Worm (Caenorhabditis elegans) whole organism, early embryonic: ENCODE measurements around the gene kel-10.

ENCODE experiments used
- B0310.2 ChIP-seq: sonication (generic microtip); optimal IDR thresholded peaks from 2 replicates; lab custom pipeline; 2016; ENCODE audit warnings: mild to moderate bottlenecking, missing genetic modification characterization, missing compliant biosample characterization
- F13C5.2 ChIP-seq: sonication (generic microtip); optimal IDR thresholded peaks from 2 replicates; lab custom pipeline; 2017; ENCODE audit warnings: mild to moderate bottlenecking, missing genetic modification characterization, inconsistent platforms, missing compliant biosample characterization
- aly-1 ChIP-seq: sonication (generic microtip); optimal IDR thresholded peaks from 2 replicates; lab custom pipeline; 2016; ENCODE audit warnings: missing genetic modification characterization, missing compliant biosample characterization
- ama-1 ChIP-seq: fragments of 150-350 bp; optimal IDR thresholded peaks from 2 replicates; lab custom pipeline; 2014
- ceh-13 ChIP-seq: fragments of 200-800 bp; sonication (Bioruptor generic); optimal IDR thresholded peaks from 2 replicates; lab custom pipeline; 2018; ENCODE audit warnings: mild to moderate bottlenecking, missing genetic modification characterization, missing compliant biosample characterization
- ceh-36 ChIP-seq: sonication (generic microtip); optimal IDR thresholded peaks from 2 replicates; lab custom pipeline; 2016; ENCODE audit warnings: missing genetic modification characterization, inconsistent platforms, missing compliant biosample characterization
- ets-7 ChIP-seq: sonication (generic microtip); optimal IDR thresholded peaks from 2 replicates; lab custom pipeline; 2016; ENCODE audit warnings: missing genotype, missing genetic modification characterization, missing compliant biosample characterization
- flt-1 ChIP-seq: fragments of 200-800 bp; sonication (Bioruptor generic); IDR thresholded peaks from 2 replicates; pipeline ENCODE4 v1.3.6; 2022; ENCODE audit warnings: missing genetic modification characterization, missing compliant biosample characterization
- hmbx-1 ChIP-seq: sonication (generic microtip); optimal IDR thresholded peaks from 2 replicates; lab custom pipeline; 2016; ENCODE audit warnings: mild to moderate bottlenecking, missing genetic modification characterization, missing compliant biosample characterization
- hmg-4 ChIP-seq: fragments of 200-800 bp; sonication (Bioruptor generic); optimal IDR thresholded peaks from 2 replicates; lab custom pipeline; 2018; ENCODE audit warnings: mild to moderate bottlenecking, missing genetic modification characterization, missing compliant biosample characterization
- hnd-1 ChIP-seq: sonication (generic microtip); optimal IDR thresholded peaks from 2 replicates; lab custom pipeline; 2016; ENCODE audit warnings: missing genetic modification characterization, missing compliant biosample characterization
- pes-1 ChIP-seq: fragments of 200-800 bp; sonication (Bioruptor generic); IDR thresholded peaks from 2 replicates; pipeline ENCODE4 v1.3.6; 2022; ENCODE audit warnings: missing genetic modification reagents, missing genetic modification characterization, missing compliant biosample characterization
- scrt-1 ChIP-seq: fragments of 200-800 bp; sonication (Bioruptor generic); IDR thresholded peaks from 2 replicates; pipeline ENCODE4 v1.3.6; 2022; ENCODE audit warnings: missing genetic modification characterization, missing compliant biosample characterization
- sea-1 ChIP-seq: fragments of 200-800 bp; sonication (Bioruptor generic); conservative IDR thresholded peaks from 2 replicates; pipeline ENCODE4 v1.3.6; 2022; ENCODE audit warnings: missing genetic modification characterization, missing compliant biosample characterization
- tbx-11 ChIP-seq: fragments of 200-800 bp; sonication (Bioruptor generic); IDR thresholded peaks from 2 replicates; pipeline ENCODE4 v1.3.6; 2022; ENCODE audit warnings: missing genetic modification characterization, missing compliant biosample characterization
- tbx-37 ChIP-seq: fragments of 200-800 bp; sonication (Bioruptor generic); conservative IDR thresholded peaks from 2 replicates; pipeline ENCODE4 v1.3.6; 2022; ENCODE audit warnings: missing genetic modification reagents, missing genetic modification characterization, missing compliant biosample characterization
- tra-4 ChIP-seq: sonication (generic microtip); optimal IDR thresholded peaks from 2 replicates; lab custom pipeline; 2017; ENCODE audit warnings: missing genetic modification characterization, missing compliant biosample characterization

The kel-10 gene

ce11 chrIII:10093093-10093492 lies 8.2 kb downstream of the kel-10 start:
- TF ChIP-seq ets-7 (tag; lab: Kevin White, UChicago) = no peak
- TF ChIP-seq flt-1 (GFP tag; lab: Robert Waterston, UW) = no peak
- TF ChIP-seq hmbx-1 (tag; lab: Kevin White, UChicago) = no peak
- no peak for TF ChIP-seq B0310.2 (tag; lab: Kevin White, UChicago)
- TF ChIP-seq hmg-4 = no peak
- no peak for TF ChIP-seq aly-1 (tag; lab: Kevin White, UChicago)
- no peak for TF ChIP-seq tra-4 (tag; lab: Kevin White, UChicago)
- TF ChIP-seq tbx-11 (GFP tag; lab: Robert Waterston, UW) = no peak
- TF ChIP-seq pes-1 = no peak
- TF ChIP-seq ceh-13 (GFP tag; lab: Kevin White, UChicago) = no peak
- no peak for TF ChIP-seq tbx-37 (GFP tag; lab: Robert Waterston, UW)
- TF ChIP-seq scrt-1 (GFP tag; lab: Robert Waterston, UW) = no peak
- TF ChIP-seq ceh-36 (tag; lab: Kevin White, UChicago) = no peak
- no peak for TF ChIP-seq sea-1 (GFP tag; lab: Robert Waterston, UW)
- TF ChIP-seq ama-1 (lab: Kevin White, UChicago) = no peak
- TF ChIP-seq F13C5.2 (tag; lab: Kevin White, UChicago) = no peak
- TF ChIP-seq hnd-1 = no peak

ce11 chrIII:10090685-10091084 lies 10.6 kb downstream of the kel-10 start, which contains the start of gene gtf-2H2C:
gtf-2H2C (minus strand) TSS chrIII:10090785.
- no peak for TF ChIP-seq scrt-1 (GFP tag; lab: Robert Waterston, UW)

ce11 chrIII:10088508-10088981 lies 12.7 kb downstream of the kel-10 start, which contains the start of gene hal-2:
hal-2 (minus strand) TSS chrIII:10088931.
- TF ChIP-seq aly-1 (tag; lab: Kevin White, UChicago) (no peak), tbx-11 (GFP tag; lab: Robert Waterston, UW) (no peak), hmg-4 (no peak), hnd-1 (no peak), ama-1 (lab: Kevin White, UChicago) (no peak), scrt-1 (GFP tag; lab: Robert Waterston, UW) (no peak), ceh-36 (tag; lab: Kevin White, UChicago) (no peak), hmbx-1 (tag; lab: Kevin White, UChicago) (no peak), flt-1 (GFP tag; lab: Robert Waterston, UW) (no peak), B0310.2 (tag; lab: Kevin White, UChicago) (no peak), ets-7 (tag; lab: Kevin White, UChicago) (no peak), F13C5.2 (tag; lab: Kevin White, UChicago) (no peak), ceh-13 (GFP tag; lab: Kevin White, UChicago) (no peak), pes-1 (no peak), tra-4 (tag; lab: Kevin White, UChicago) (no peak), sea-1 (GFP tag; lab: Robert Waterston, UW) (no peak), tbx-37 (GFP tag; lab: Robert Waterston, UW) (no peak)

ce11 chrIII:10085983-10086382 lies 15.3 kb downstream of the kel-10 start, which contains the start of gene T16H12.2:
T16H12.2 (plus strand) TSS chrIII:10086283.
- TF ChIP-seq pes-1 = no peak
- TF ChIP-seq tbx-37 (GFP tag; lab: Robert Waterston, UW) = no peak
- no peak for TF ChIP-seq ets-7 (tag; lab: Kevin White, UChicago)
- TF ChIP-seq hnd-1 = no peak
- no peak for TF ChIP-seq tra-4 (tag; lab: Kevin White, UChicago)
- TF ChIP-seq F13C5.2 (tag; lab: Kevin White, UChicago) = no peak
- TF ChIP-seq ceh-36 (tag; lab: Kevin White, UChicago) = no peak
- no peak for TF ChIP-seq ama-1 (lab: Kevin White, UChicago)
- no peak for TF ChIP-seq tbx-11 (GFP tag; lab: Robert Waterston, UW)
- no peak for TF ChIP-seq hmg-4
- no peak for TF ChIP-seq sea-1 (GFP tag; lab: Robert Waterston, UW)
- TF ChIP-seq B0310.2 (tag; lab: Kevin White, UChicago) = no peak
- TF ChIP-seq ceh-13 (GFP tag; lab: Kevin White, UChicago) = no peak
- TF ChIP-seq hmbx-1 (tag; lab: Kevin White, UChicago) = no peak
- TF ChIP-seq aly-1 (tag; lab: Kevin White, UChicago) = no peak

ce11 chrIII:10085574-10085973 lies 15.7 kb downstream of the kel-10 start:
- no peak for TF ChIP-seq B0310.2 (tag; lab: Kevin White, UChicago)
- no peak for TF ChIP-seq hmg-4
- TF ChIP-seq ceh-13 (GFP tag; lab: Kevin White, UChicago) = no peak
- no peak for TF ChIP-seq pes-1
- TF ChIP-seq ama-1 (lab: Kevin White, UChicago) = no peak
- TF ChIP-seq F13C5.2 (tag; lab: Kevin White, UChicago) = no peak
- no peak for TF ChIP-seq sea-1 (GFP tag; lab: Robert Waterston, UW)
- TF ChIP-seq tbx-37 (GFP tag; lab: Robert Waterston, UW) = no peak
- TF ChIP-seq tra-4 (tag; lab: Kevin White, UChicago) = no peak
- TF ChIP-seq flt-1 (GFP tag; lab: Robert Waterston, UW) = no peak
- TF ChIP-seq hmbx-1 (tag; lab: Kevin White, UChicago) = no peak
- no peak for TF ChIP-seq scrt-1 (GFP tag; lab: Robert Waterston, UW)

ce11 chrIII:10085103-10085502 lies 16.1 kb downstream of the kel-10 start, which contains the start of gene T16H12.13:
T16H12.13 (plus strand) TSS chrIII:10085403.
- TF ChIP-seq ceh-13 (GFP tag; lab: Kevin White, UChicago) (no peak), tbx-37 (GFP tag; lab: Robert Waterston, UW) (no peak), tra-4 (tag; lab: Kevin White, UChicago) (no peak), pes-1 (no peak), flt-1 (GFP tag; lab: Robert Waterston, UW) (no peak), F13C5.2 (tag; lab: Kevin White, UChicago) (no peak)

ce11 chrIII:10083242-10083641 lies 18.0 kb downstream of the kel-10 start, which contains the start of gene T16H12.3:
T16H12.3 (minus strand) TSS chrIII:10083292.
- TF ChIP-seq scrt-1 (GFP tag; lab: Robert Waterston, UW) = no peak
- no peak for TF ChIP-seq pes-1
- no peak for TF ChIP-seq hmbx-1 (tag; lab: Kevin White, UChicago)
- no peak for TF ChIP-seq ceh-36 (tag; lab: Kevin White, UChicago)
- TF ChIP-seq flt-1 (GFP tag; lab: Robert Waterston, UW) = no peak
